Fruit fly (Drosophila melanogaster): ENCODE results near the gene CG3081.

dm6 chrX:4612454-4612853, 31.3 kb downstream of the CG3081 start:
- TF ChIP-seq ase (GFP tag; IDR thresholded peaks at IDR 0.05): no peak
- no peak for TF ChIP-seq CG10959 (GFP tag; IDR thresholded peaks at IDR 0.05)
- TF ChIP-seq CG2199 (GFP tag; IDR thresholded peaks at IDR 0.05): no peak
- no peak for TF ChIP-seq slp2 (GFP tag; optimal IDR thresholded peaks at IDR 0.05)
- no peak for TF ChIP-seq CG11398 (GFP tag; optimal IDR thresholded peaks at IDR 0.05)
- no peak for TF ChIP-seq CG9215 (GFP tag; IDR thresholded peaks at IDR 0.05)
- no peak for TF ChIP-seq CG4707 (GFP tag; optimal IDR thresholded peaks at IDR 0.05)
- no peak for TF ChIP-seq CG1024 (GFP tag; IDR thresholded peaks at IDR 0.05)

All from whole organism, embryonic.